Fruit fly (Drosophila melanogaster) whole organism, larva: ENCODE results near the gene CG17186.

ENCODE experiments used
- noc ChIP-seq: fragments of 200-800 bp; sonication (Bioruptor generic); optimal IDR thresholded peaks from 3 replicates; lab custom pipeline; 2019; ENCODE audit warnings: missing biosample characterization, mild to moderate bottlenecking, missing genetic modification characterization, moderate library complexity

CG17186 gene

dm6 chr3R:19901742-19902141 is 24.4 kb upstream of the CG17186 start:
- TF ChIP-seq noc (tag; lab: Kevin White, UChicago) = no peak

dm6 chr3R:19895305-19895704 is 18.0 kb upstream of the CG17186 start:
- no peak for TF ChIP-seq noc (tag; lab: Kevin White, UChicago)

- peak; percentile 53 for TF ChIP-seq noc (tag; lab: Kevin White, UChicago)
These were observed 14.7 kb upstream of the CG17186 start for dm6 chr3R:19892046-19892445.

dm6 chr3R:19891363-19891762 is 14.0 kb upstream of the CG17186 start:
- TF ChIP-seq noc (tag; lab: Kevin White, UChicago) = no peak

dm6 chr3R:19890340-19890998 is 13.2 kb upstream of the CG17186 start, which contains the start of gene CG4733:
Gene CG4733 (plus strand): TSS chr3R:19890689.
- no peak for TF ChIP-seq noc (tag; lab: Kevin White, UChicago)

- TF ChIP-seq noc (tag; lab: Kevin White, UChicago) = peak; percentile 92
These were observed 12.4 kb upstream of the CG17186 start for dm6 chr3R:19889603-19890187.

- TF ChIP-seq noc (tag; lab: Kevin White, UChicago) = no peak
These were observed 11.0 kb upstream of the CG17186 start, which contains the start of gene ninaE for dm6 chr3R:19888156-19888784. Gene ninaE (minus strand): TSS chr3R:19888206.

- peak; percentile 88 for TF ChIP-seq noc (tag; lab: Kevin White, UChicago)
These were observed 3.2 kb upstream of the CG17186 start for dm6 chr3R:19880431-19880939.

- no peak for TF ChIP-seq noc (tag; lab: Kevin White, UChicago)
These were observed 2.2 kb upstream of the CG17186 start, which contains the start of gene Ask1 for dm6 chr3R:19879470-19880052. Gene Ask1 (plus strand): TSS chr3R:19879719.

dm6 chr3R:19875118-19875887 is 2.0 kb downstream of the CG17186 start, which contains the start of gene Mrp5:
Gene Mrp5 (minus strand): TSS chr3R:19875678.
- TF ChIP-seq noc (tag; lab: Kevin White, UChicago) = no peak

- peak; percentile 4 for TF ChIP-seq noc (tag; lab: Kevin White, UChicago)
These were observed 4.1 kb downstream of the CG17186 start for dm6 chr3R:19873102-19873737.

dm6 chr3R:19863979-19864775 is 13.1 kb downstream of the CG17186 start, which contains the start of the genes CG4572 and CG4686:
Gene CG4572 (minus strand): TSS chr3R:19864393.
Gene CG4686 (plus strand): TSS chr3R:19864496.
- TF ChIP-seq noc (tag; lab: Kevin White, UChicago) = peak; percentile 83

- peak; percentile 45 for TF ChIP-seq noc (tag; lab: Kevin White, UChicago)
These were observed 16.2 kb downstream of the CG17186 start, which contains the start of the genes Ire1 and Mrm2 for dm6 chr3R:19860996-19861719. Gene Ire1 (minus strand): TSS chr3R:19861291. Gene Mrm2 (plus strand): TSS chr3R:19861610.
